Worm (Caenorhabditis elegans) whole organism, mixed stage, embryonic: ENCODE results near the gene Y66H1A.5.

Source experiments
- bed-3 ChIP-seq: fragments of 200-800 bp; sonication (Bioruptor generic); optimal IDR thresholded peaks from 3 replicates; lab custom pipeline; 2018; ENCODE audit warnings: mild to moderate bottlenecking, missing genetic modification characterization, moderate library complexity, missing compliant biosample characterization
- lin-13 ChIP-seq: fragments of 150-350 bp; optimal IDR thresholded peaks from 2 replicates; lab custom pipeline; 2014; ENCODE audit warnings: missing biosample characterization, missing genetic modification characterization
- mab-5 ChIP-seq: fragments of 150-350 bp; optimal IDR thresholded peaks from 2 replicates; lab custom pipeline; 2014; ENCODE audit warnings: missing biosample characterization, missing genetic modification characterization
- unc-39 ChIP-seq: fragments of 150-350 bp; optimal IDR thresholded peaks from 2 replicates; lab custom pipeline; 2014; ENCODE audit warnings: missing biosample characterization, missing genetic modification characterization

DNA sequence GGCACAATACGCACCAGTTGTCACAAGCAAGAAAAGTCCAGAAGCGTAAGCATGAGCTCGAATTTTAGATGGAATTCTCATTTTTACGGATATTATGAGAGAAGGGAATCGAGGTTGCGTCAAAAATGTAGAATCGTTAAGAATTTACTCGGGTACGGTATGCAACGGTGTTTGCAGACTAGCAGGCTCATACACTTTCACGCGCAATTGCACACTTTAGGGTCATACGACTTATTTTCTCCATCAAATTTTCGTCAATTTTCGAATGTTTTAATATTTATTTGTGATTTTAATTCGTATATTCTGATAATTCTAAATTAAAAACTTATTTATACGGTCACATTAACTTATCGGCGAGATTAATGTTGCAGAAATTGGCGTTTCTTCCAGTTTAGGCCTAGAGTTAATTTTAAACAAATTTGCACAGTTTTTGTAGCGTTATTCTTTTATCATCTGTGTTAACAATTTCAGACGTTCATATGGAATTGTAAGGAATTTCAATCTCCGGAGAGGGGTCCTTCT lies 35.5 kb downstream of the Y66H1A.5 start, which contains the start of the genes T07A9.15 and nog-1:
- no peak for TF ChIP-seq bed-3
- no peak for TF ChIP-seq unc-39 (tag; lab: Kevin White, UChicago)
- no peak for TF ChIP-seq mab-5 (tag; lab: Kevin White, UChicago)
- TF ChIP-seq lin-13 (tag; lab: Kevin White, UChicago) = peak; percentile 13
